Worm (Caenorhabditis elegans) whole organism, late embryonic: ENCODE measurements around the gene grl-4.

Source experiments
- C38D4.7 ChIP-seq: fragments of 200-800 bp; sonication (Bioruptor generic); optimal IDR thresholded peaks from 2 replicates; lab custom pipeline; 2018; ENCODE audit warnings: mild to moderate bottlenecking, missing genetic modification characterization, moderate library complexity, missing compliant biosample characterization
- dve-1 ChIP-seq: sonication (generic microtip); optimal IDR thresholded peaks from 2 replicates; lab custom pipeline; 2017; ENCODE audit warnings: antibody characterized with exemption, mild to moderate bottlenecking, missing genetic modification characterization, missing compliant biosample characterization
- fax-1 ChIP-seq: sonication (generic microtip); optimal IDR thresholded peaks from 2 replicates; lab custom pipeline; 2016; ENCODE audit warnings: missing genotype, missing genetic modification characterization, missing compliant biosample characterization
- fkh-10 ChIP-seq: fragments of 150-350 bp; optimal IDR thresholded peaks from 2 replicates; lab custom pipeline; 2014; ENCODE audit warnings: missing biosample characterization, missing genetic modification reagents, missing genetic modification characterization
- nfya-1 ChIP-seq: sonication (generic microtip); optimal IDR thresholded peaks from 2 replicates; lab custom pipeline; 2017; ENCODE audit warnings: missing genetic modification characterization, mild to moderate bottlenecking, missing compliant biosample characterization, antibody characterized with exemption, moderate library complexity
- pha-4 ChIP-seq: fragments of 150-350 bp; optimal IDR thresholded peaks from 2 replicates; lab custom pipeline; 2018; ENCODE audit warnings: missing biosample characterization, missing genetic modification reagents, missing genetic modification characterization
- pqm-1 ChIP-seq: sonication (generic microtip); optimal IDR thresholded peaks from 2 replicates; lab custom pipeline; 2016; ENCODE audit warnings: missing genetic modification characterization, missing compliant biosample characterization

DNA sequence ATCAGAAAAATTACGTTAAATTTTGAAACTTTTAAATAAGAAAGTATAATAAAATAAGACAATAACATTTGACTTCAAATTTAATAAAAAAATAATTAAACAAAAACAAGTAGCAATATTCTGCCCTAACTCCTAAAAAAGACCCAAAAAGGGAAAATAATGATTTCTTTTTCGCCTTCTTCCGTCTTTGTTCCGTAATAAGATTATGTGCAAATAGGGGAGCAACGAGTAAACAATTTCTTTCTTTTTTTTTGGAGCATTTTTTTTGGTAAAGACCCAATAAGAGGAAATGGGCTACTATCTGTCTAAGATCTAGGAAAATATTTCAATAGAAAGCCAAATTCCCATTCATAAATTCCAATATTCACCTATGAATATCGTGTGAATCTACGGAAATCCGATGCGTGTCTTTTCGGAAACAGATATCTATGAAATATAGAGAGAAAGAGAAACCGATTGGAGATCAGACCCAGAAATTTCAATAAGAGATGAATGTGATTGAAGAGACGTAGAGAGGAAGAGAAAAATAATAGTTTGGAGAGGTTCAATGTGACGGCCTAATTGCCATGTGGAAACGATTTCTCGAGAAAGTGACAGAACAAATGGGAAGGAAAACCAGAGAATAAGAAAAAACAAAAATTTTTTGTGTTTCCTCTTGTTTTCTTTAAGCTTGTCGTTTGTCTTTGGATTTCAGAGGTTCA is 7.4 kb upstream of the grl-4 start:
- no peak for TF ChIP-seq dve-1 (tag; lab: Kevin White, UChicago)
- TF ChIP-seq fax-1 (tag; lab: Kevin White, UChicago): no peak
- no peak for TF ChIP-seq C38D4.7 (GFP tag; lab: Kevin White, UChicago)
- peak; percentile 25 for TF ChIP-seq nfya-1 (tag; lab: Kevin White, UChicago)
- TF ChIP-seq fkh-10 (GFP tag; lab: Kevin White, UChicago): no peak
- no peak for TF ChIP-seq pqm-1 (tag; lab: Kevin White, UChicago)
- no peak for TF ChIP-seq pha-4 (tag; lab: Kevin White, UChicago)
